Fruit fly (Drosophila melanogaster) whole organism, embryonic: ENCODE data around the gene ast.

Experiments
- Atf3 ChIP-seq: fragments of 200-800 bp; sonication (Bioruptor generic); optimal IDR thresholded peaks from 3 replicates; lab custom pipeline; 2016; ENCODE audit warnings: missing biosample characterization, missing genetic modification characterization
- B-H2 ChIP-seq: fragments of 200-800 bp; sonication (Bioruptor generic); optimal IDR thresholded peaks from 2 replicates; lab custom pipeline; 2018; ENCODE audit warnings: missing biosample characterization, mild to moderate bottlenecking, missing genetic modification characterization
- CG10209 ChIP-seq: fragments of 200-800 bp; sonication (Bioruptor generic); optimal IDR thresholded peaks from 3 replicates; lab custom pipeline; 2017; ENCODE audit warnings: missing biosample characterization, mild to moderate bottlenecking, missing genetic modification characterization, missing genetic modification reagents
- CG10431 ChIP-seq: fragments of 200-800 bp; sonication (Bioruptor generic); optimal IDR thresholded peaks from 3 replicates; lab custom pipeline; 2018; ENCODE audit warnings: missing biosample characterization, mild to moderate bottlenecking, missing genetic modification characterization
- CG11695 ChIP-seq: fragments of 200-800 bp; sonication (Bioruptor generic); IDR thresholded peaks from 3 replicates; pipeline ENCODE4 v1.3.6; 2022; ENCODE audit warnings: missing biosample characterization, missing genetic modification characterization
- CG12071 ChIP-seq: fragments of 200-800 bp; sonication (Bioruptor generic); optimal IDR thresholded peaks from 3 replicates; lab custom pipeline; 2018; ENCODE audit warnings: missing biosample characterization, mild to moderate bottlenecking, missing genetic modification characterization
- CG12299 ChIP-seq: fragments of 200-800 bp; sonication (Bioruptor generic); optimal IDR thresholded peaks from 2 replicates; lab custom pipeline; 2018; ENCODE audit warnings: missing biosample characterization, mild to moderate bottlenecking, missing genetic modification characterization
- CG12659 ChIP-seq: fragments of 200-800 bp; sonication (Bioruptor generic); optimal IDR thresholded peaks from 3 replicates; lab custom pipeline; 2017; ENCODE audit warnings: mild to moderate bottlenecking, missing biosample characterization, missing genetic modification reagents, missing genetic modification characterization
- CG13296 ChIP-seq: fragments of 200-800 bp; sonication (Bioruptor generic); optimal IDR thresholded peaks from 3 replicates; lab custom pipeline; 2018; ENCODE audit warnings: missing biosample characterization, mild to moderate bottlenecking, missing genetic modification characterization
- CG14965 ChIP-seq: fragments of 200-800 bp; sonication (Bioruptor generic); optimal IDR thresholded peaks from 2 replicates; lab custom pipeline; 2016; ENCODE audit warnings: missing biosample characterization, missing genetic modification characterization, borderline replicate concordance
- CG15011 ChIP-seq: fragments of 200-800 bp; sonication (Bioruptor generic); optimal IDR thresholded peaks from 3 replicates; lab custom pipeline; 2018; ENCODE audit warnings: missing biosample characterization, mild to moderate bottlenecking, missing genetic modification characterization
- CG17612 ChIP-seq: fragments of 200-800 bp; sonication (Bioruptor generic); IDR thresholded peaks from 2 replicates; pipeline ENCODE4 v1.3.6; 2022; ENCODE audit warnings: missing biosample characterization, missing genetic modification characterization
- CG18262 ChIP-seq: fragments of 200-800 bp; optimal IDR thresholded peaks from 3 replicates; lab custom pipeline; 2019; ENCODE audit warnings: missing biosample characterization, mild to moderate bottlenecking, missing genetic modification characterization, moderate library complexity
- CG2202 ChIP-seq: fragments of 200-800 bp; sonication (Bioruptor generic); optimal IDR thresholded peaks from 2 replicates; lab custom pipeline; 2018; ENCODE audit warnings: missing biosample characterization, mild to moderate bottlenecking, missing genetic modification characterization
- CG3163 ChIP-seq: fragments of 200-800 bp; sonication (Bioruptor generic); optimal IDR thresholded peaks from 3 replicates; lab custom pipeline; 2016; ENCODE audit warnings: missing biosample characterization, missing genetic modification characterization
- CG4404 ChIP-seq: fragments of 200-800 bp; sonication (Bioruptor generic); IDR thresholded peaks from 2 replicates; pipeline ENCODE4 v1.3.6; 2022; ENCODE audit warnings: missing biosample characterization, missing genetic modification characterization
- CG4707 ChIP-seq: fragments of 200-800 bp; sonication (Bioruptor generic); optimal IDR thresholded peaks from 2 replicates; lab custom pipeline; 2018; ENCODE audit warnings: missing biosample characterization, mild to moderate bottlenecking, missing genetic modification characterization, moderate library complexity
- CG6254 ChIP-seq: fragments of 200-800 bp; sonication (Bioruptor generic); optimal IDR thresholded peaks from 3 replicates; lab custom pipeline; 2017; ENCODE audit warnings: mild to moderate bottlenecking, missing biosample characterization, missing genetic modification reagents, missing genetic modification characterization
- CG8388 ChIP-seq: fragments of 200-800 bp; sonication (Bioruptor generic); optimal IDR thresholded peaks from 2 replicates; lab custom pipeline; 2019; ENCODE audit warnings: missing biosample characterization, mild to moderate bottlenecking, missing genetic modification characterization, moderate library complexity
- CG8924 ChIP-seq: fragments of 200-800 bp; optimal IDR thresholded peaks from 3 replicates; lab custom pipeline; 2019; ENCODE audit warnings: missing biosample characterization, mild to moderate bottlenecking, missing genetic modification characterization, moderate library complexity
- CG9609 ChIP-seq: fragments of 200-800 bp; sonication (Bioruptor generic); optimal IDR thresholded peaks from 3 replicates; lab custom pipeline; 2016; ENCODE audit warnings: missing biosample characterization, missing genetic modification characterization
- CG9797 ChIP-seq: fragments of 200-800 bp; sonication (Bioruptor generic); optimal IDR thresholded peaks from 3 replicates; lab custom pipeline; 2018; ENCODE audit warnings: missing biosample characterization, mild to moderate bottlenecking, missing genetic modification characterization
- Ets97D ChIP-seq: fragments of 200-800 bp; sonication (Bioruptor generic); optimal IDR thresholded peaks from 3 replicates; lab custom pipeline; 2016; ENCODE audit warnings: missing biosample characterization, missing genetic modification characterization
- Fer2 ChIP-seq: fragments of 200-800 bp; sonication (Bioruptor generic); optimal IDR thresholded peaks from 2 replicates; lab custom pipeline; 2018; ENCODE audit warnings: missing biosample characterization, mild to moderate bottlenecking, missing genetic modification characterization, moderate library complexity
- HLH4C ChIP-seq: fragments of 200-800 bp; sonication (Bioruptor generic); IDR thresholded peaks from 3 replicates; pipeline ENCODE4 v1.3.6; 2022; ENCODE audit warnings: missing biosample characterization, missing genetic modification characterization; ENCODE audit not compliant: partially characterized antibody
- HmgZ ChIP-seq: fragments of 200-800 bp; sonication (Bioruptor generic); optimal IDR thresholded peaks from 2 replicates; lab custom pipeline; 2018; ENCODE audit warnings: missing biosample characterization, mild to moderate bottlenecking, missing genetic modification characterization
- Hmr ChIP-seq: fragments of 200-800 bp; sonication (Bioruptor generic); optimal IDR thresholded peaks from 3 replicates; lab custom pipeline; 2017; ENCODE audit warnings: mild to moderate bottlenecking, missing biosample characterization, missing genetic modification reagents, missing genetic modification characterization
- Max ChIP-seq: fragments of 200-800 bp; sonication (Bioruptor generic); optimal IDR thresholded peaks from 2 replicates; lab custom pipeline; 2016; ENCODE audit warnings: missing biosample characterization, mild to moderate bottlenecking, missing genetic modification characterization
- Optix ChIP-seq: fragments of 200-800 bp; sonication (Bioruptor generic); IDR thresholded peaks from 3 replicates; pipeline ENCODE4 v1.3.6; 2022; ENCODE audit warnings: missing biosample characterization, missing genetic modification characterization
- Poxn ChIP-seq: fragments of 200-800 bp; sonication (Bioruptor generic); IDR thresholded peaks from 2 replicates; pipeline ENCODE4 v1.3.6; 2022; ENCODE audit warnings: missing biosample characterization, missing genetic modification characterization
- Rfx ChIP-seq: fragments of 200-800 bp; sonication (Bioruptor generic); IDR thresholded peaks from 2 replicates; pipeline ENCODE4 v1.3.6; 2022; ENCODE audit warnings: missing biosample characterization, missing genetic modification characterization
- Side ChIP-seq: fragments of 200-800 bp; sonication (Bioruptor generic); optimal IDR thresholded peaks from 2 replicates; lab custom pipeline; 2016; ENCODE audit warnings: missing biosample characterization, missing genetic modification characterization
- Sox102F ChIP-seq: fragments of 200-800 bp; sonication (Bioruptor generic); optimal IDR thresholded peaks from 2 replicates; lab custom pipeline; 2018; ENCODE audit warnings: missing biosample characterization, mild to moderate bottlenecking, missing genetic modification characterization, moderate library complexity
- ato ChIP-seq: fragments of 200-800 bp; sonication (Bioruptor generic); IDR thresholded peaks from 2 replicates; pipeline ENCODE4 v1.3.6; 2022; ENCODE audit warnings: missing biosample characterization, missing genetic modification characterization; ENCODE audit not compliant: partially characterized antibody
- az2 ChIP-seq: fragments of 200-800 bp; sonication (Bioruptor generic); optimal IDR thresholded peaks from 3 replicates; lab custom pipeline; 2016; ENCODE audit warnings: missing biosample characterization, missing genetic modification characterization
- chif ChIP-seq, 2 experiments: fragments of 200-800 bp; sonication (Bioruptor generic); optimal IDR thresholded peaks; 3 replicates each; lab custom pipeline; 2016; ENCODE audit warnings: missing biosample characterization in 2 of 2, missing genetic modification characterization in 2 of 2
- crol ChIP-seq: fragments of 200-800 bp; sonication (Bioruptor generic); IDR thresholded peaks from 2 replicates; pipeline ENCODE4 v1.3.6; 2022; ENCODE audit warnings: missing biosample characterization, missing genetic modification characterization
- cwo ChIP-seq: fragments of 200-800 bp; sonication (Bioruptor generic); optimal IDR thresholded peaks from 3 replicates; lab custom pipeline; 2017; ENCODE audit warnings: missing biosample characterization, missing genetic modification characterization, mild to moderate bottlenecking, moderate library complexity, missing genetic modification reagents
- danr ChIP-seq: fragments of 200-800 bp; sonication (Bioruptor generic); IDR thresholded peaks from 2 replicates; pipeline ENCODE4 v1.3.6; 2022; ENCODE audit warnings: missing biosample characterization, missing genetic modification characterization
- gcm2 ChIP-seq: fragments of 200-800 bp; sonication (Bioruptor generic); optimal IDR thresholded peaks from 2 replicates; lab custom pipeline; 2016; ENCODE audit warnings: missing biosample characterization, missing genetic modification characterization
- gt ChIP-seq: fragments of 200-800 bp; sonication (Bioruptor generic); IDR thresholded peaks from 2 replicates; pipeline ENCODE4 v1.3.6; 2022; ENCODE audit warnings: missing biosample characterization, missing genetic modification characterization
- ham ChIP-seq: fragments of 200-800 bp; sonication (Bioruptor generic); IDR thresholded peaks from 2 replicates; pipeline ENCODE4 v1.3.6; 2022; ENCODE audit warnings: missing biosample characterization, missing genetic modification characterization
- hbn ChIP-seq: fragments of 200-800 bp; sonication (Bioruptor generic); IDR thresholded peaks from 2 replicates; pipeline ENCODE4 v1.3.6; 2022; ENCODE audit warnings: missing biosample characterization, missing genetic modification characterization; ENCODE audit not compliant: partially characterized antibody
- onecut ChIP-seq: fragments of 200-800 bp; sonication (Bioruptor generic); IDR thresholded peaks from 2 replicates; pipeline ENCODE4 v1.3.6; 2022; ENCODE audit warnings: missing biosample characterization, missing genetic modification characterization
- peb ChIP-seq: fragments of 200-800 bp; sonication (Bioruptor generic); IDR thresholded peaks from 2 replicates; pipeline ENCODE4 v1.3.6; 2022; ENCODE audit warnings: missing biosample characterization, missing genetic modification characterization
- slp2 ChIP-seq: fragments of 200-800 bp; sonication (Bioruptor generic); optimal IDR thresholded peaks from 2 replicates; lab custom pipeline; 2016; ENCODE audit warnings: missing biosample characterization, missing genetic modification characterization
- ssp ChIP-seq: fragments of 200-800 bp; sonication (Bioruptor generic); IDR thresholded peaks from 2 replicates; pipeline ENCODE4 v1.3.6; 2022; ENCODE audit warnings: missing biosample characterization, missing genetic modification characterization
- tll ChIP-seq, 2 experiments: fragments of 200-800 bp in 1 of 2; fragments of >200 bp in 1 of 2; sonication (Bioruptor generic) in 1 of 2; optimal IDR thresholded peaks; 2 replicates each; lab custom pipeline; 2017 to 2019; ENCODE audit warnings: missing biosample characterization in 2 of 2, missing genetic modification characterization in 2 of 2, mild to moderate bottlenecking in 1 of 2, moderate library complexity in 1 of 2
- vvl ChIP-seq: fragments of 200-800 bp; sonication (Bioruptor generic); IDR thresholded peaks from 2 replicates; pipeline ENCODE4 v1.3.6; 2022; ENCODE audit warnings: missing biosample characterization, missing genetic modification characterization

Gene ast

DNA sequence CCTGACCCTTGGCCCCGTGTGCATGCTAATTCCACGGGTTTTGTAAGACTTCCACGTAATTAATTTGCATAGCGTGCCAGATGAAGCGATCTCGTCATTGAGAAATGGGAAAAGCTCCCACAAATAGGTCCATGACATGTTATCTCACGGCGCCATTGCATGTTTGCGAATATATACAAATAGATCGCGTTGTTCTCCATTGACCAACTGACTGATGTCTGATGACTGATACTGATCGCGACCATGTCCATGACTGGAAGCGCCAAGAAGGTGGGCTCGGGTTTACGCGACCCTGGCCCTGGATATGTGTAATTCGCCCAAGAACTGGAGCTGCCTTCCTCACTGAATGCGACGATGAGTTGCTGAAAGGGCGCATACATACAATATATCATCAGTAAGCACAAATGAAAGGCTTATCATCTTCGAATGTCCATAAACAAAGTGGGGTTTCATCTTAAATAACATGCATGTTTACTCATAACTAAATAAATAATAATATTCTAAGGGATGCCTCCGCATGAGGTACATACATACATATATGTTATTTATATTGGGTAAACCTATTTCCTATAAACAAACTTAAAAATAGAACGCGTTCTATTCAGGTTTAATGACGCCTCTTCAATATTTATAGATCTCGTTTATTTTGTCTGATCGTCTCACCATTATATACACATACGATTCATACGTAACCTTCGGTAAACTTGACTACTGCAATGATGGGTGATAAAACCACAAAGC, 45.5 kb downstream of the ast start:
- TF ChIP-seq HLH4C (GFP tag; lab: Robert Waterston, UW) (no peak), Sox102F (peak; percentile 70), CG8924 (tag; lab: Kevin White, UChicago) (peak; percentile 48), CG14965 (GFP tag; lab: Kevin White, UChicago) (no peak), Max (peak; percentile 47), CG18262 (peak; percentile 68), Hmr (GFP tag; lab: Kevin White, UChicago) (no peak), CG9609 (GFP tag; lab: Kevin White, UChicago) (no peak), ham (GFP tag; lab: Robert Waterston, UW) (no peak), Poxn (GFP tag; lab: Robert Waterston, UW) (no peak), CG4707 (peak; percentile 55), CG12299 (tag; lab: Kevin White, UChicago) (peak; percentile 43), CG8388 (GFP tag; lab: Kevin White, UChicago) (peak; percentile 43), CG10209 (GFP tag; lab: Kevin White, UChicago) (peak; percentile 55), ssp (no peak), CG11695 (no peak), tll (GFP tag; optimal IDR thresholded peaks at IDR 0.05; lab: Kevin White, UChicago) (no peak), HmgZ (tag; lab: Kevin White, UChicago) (peak; percentile 23), CG12071 (GFP tag; lab: Kevin White, UChicago) (no peak), CG17612 (no peak), vvl (GFP tag; lab: Robert Waterston, UW) (peak; percentile 15; the same call in 1 of the 2 replicates), crol (no peak), chif (GFP tag; optimal IDR thresholded peaks at IDR 0.05; lab: Kevin White, UChicago) (no peak), slp2 (GFP tag; lab: Kevin White, UChicago) (no peak), Optix (GFP tag; lab: Robert Waterston, UW) (no peak), CG10431 (GFP tag; lab: Kevin White, UChicago) (peak; percentile 33), Rfx (no peak), CG9797 (GFP tag; lab: Kevin White, UChicago) (no peak), CG15011 (GFP tag; lab: Kevin White, UChicago) (no peak), Atf3 (GFP tag; lab: Kevin White, UChicago) (no peak), CG2202 (tag; lab: Kevin White, UChicago) (peak; percentile 76), gcm2 (GFP tag; lab: Kevin White, UChicago) (no peak), Side (GFP tag; lab: Kevin White, UChicago) (no peak), danr (GFP tag; lab: Robert Waterston, UW) (no peak), B-H2 (GFP tag; lab: Kevin White, UChicago) (no peak), CG13296 (GFP tag; lab: Kevin White, UChicago) (no peak), CG12659 (GFP tag; lab: Kevin White, UChicago) (no peak), onecut (GFP tag; lab: Robert Waterston, UW) (no peak), Ets97D (GFP tag; lab: Kevin White, UChicago) (no peak), gt (no peak), CG6254 (GFP tag; lab: Kevin White, UChicago) (peak; percentile 61), az2 (no peak), CG3163 (GFP tag; lab: Kevin White, UChicago) (no peak), hbn (GFP tag; lab: Robert Waterston, UW) (no peak), Fer2 (tag; lab: Kevin White, UChicago) (no peak), CG4404 (GFP tag; lab: Robert Waterston, UW) (no peak), ato (no peak), peb (peak; percentile 30; the same call in 1 of the 2 replicates), cwo (GFP tag; lab: Kevin White, UChicago) (peak; percentile 29)
